Fruit fly (Drosophila melanogaster): ENCODE results near the gene B4.
A peak's percentile ranks its signal among the peaks of the same experiment; 100 is the strongest.

B4 gene

dm6 chr2L:13513331-13514261 is 35.5 kb downstream of the B4 start (continued):
- TF ChIP-seq bcd (GFP tag; optimal IDR thresholded peaks at IDR 0.05), result peak; percentile 74
- peak; percentile 56 for TF ChIP-seq CHES-1-like (GFP tag; optimal IDR thresholded peaks at IDR 0.05)
- no peak for TF ChIP-seq pzg (GFP tag; optimal IDR thresholded peaks at IDR 0.05)
- TF ChIP-seq kah (GFP tag; optimal IDR thresholded peaks at IDR 0.05), result peak; percentile 23
- peak; percentile 56 for TF ChIP-seq repo (GFP tag; optimal IDR thresholded peaks at IDR 0.05)
- TF ChIP-seq tin (GFP tag; optimal IDR thresholded peaks at IDR 0.05), result peak; percentile 58
- TF ChIP-seq D (optimal IDR thresholded peaks at IDR 0.05), result no peak
- peak; percentile 25 for TF ChIP-seq D (GFP tag; optimal IDR thresholded peaks at IDR 0.05)
- peak; percentile 47 for TF ChIP-seq D19B (GFP tag; optimal IDR thresholded peaks at IDR 0.05)
- no peak for TF ChIP-seq nau (GFP tag; optimal IDR thresholded peaks at IDR 0.05)
- peak; percentile 57 for TF ChIP-seq Side (GFP tag; optimal IDR thresholded peaks at IDR 0.05)
- peak; percentile 85 for TF ChIP-seq Antp (GFP tag; optimal IDR thresholded peaks at IDR 0.05)
- no peak; the same call in 1 of the 2 replicates for TF ChIP-seq Dref (GFP tag; IDR thresholded peaks at IDR 0.05)
- TF ChIP-seq peb (GFP tag; IDR thresholded peaks at IDR 0.05), result no peak
- TF ChIP-seq insv (GFP tag; optimal IDR thresholded peaks at IDR 0.05), result no peak
- no peak for TF ChIP-seq bbx (GFP tag; IDR thresholded peaks at IDR 0.05; ENCODE audit: partially characterized antibody)
- no peak for TF ChIP-seq sim (GFP tag; IDR thresholded peaks at IDR 0.05)
- peak; percentile 43 for TF ChIP-seq CG15269 (tag; optimal IDR thresholded peaks at IDR 0.05)
- peak; percentile 33 for TF ChIP-seq Camta (GFP tag; optimal IDR thresholded peaks at IDR 0.05)
- peak; percentile 72 for TF ChIP-seq gro (GFP tag; optimal IDR thresholded peaks at IDR 0.05)
- peak; percentile 62 for TF ChIP-seq CG17829 (tag; optimal IDR thresholded peaks at IDR 0.05)
- TF ChIP-seq CG17612 (GFP tag; IDR thresholded peaks at IDR 0.05), result peak; percentile 56
- TF ChIP-seq Hmr (GFP tag; optimal IDR thresholded peaks at IDR 0.05), result peak; percentile 47
- TF ChIP-seq Kr (GFP tag; optimal IDR thresholded peaks at IDR 0.05), result no peak
- peak; percentile 53 for TF ChIP-seq CG17385 (GFP tag; optimal IDR thresholded peaks at IDR 0.05)
- peak; percentile 48 for TF ChIP-seq CG11723 (GFP tag; optimal IDR thresholded peaks at IDR 0.05)
- TF ChIP-seq en (GFP tag; optimal IDR thresholded peaks at IDR 0.05), result no peak
- TF ChIP-seq zen2 (GFP tag; IDR thresholded peaks at IDR 0.05; ENCODE audit: partially characterized antibody), result peak; percentile 77
- peak; percentile 53 for TF ChIP-seq Oli (tag; optimal IDR thresholded peaks at IDR 0.05)
- TF ChIP-seq Fer1 (GFP tag; optimal IDR thresholded peaks at IDR 0.05), result peak; percentile 20
- peak; percentile 61; the same call in 2 of the 3 replicates for TF ChIP-seq CG34422 (GFP tag; IDR thresholded peaks at IDR 0.05)
- peak; percentile 3 for TF ChIP-seq schlank (tag; optimal IDR thresholded peaks at IDR 0.05)
- TF ChIP-seq CG17359 (tag; optimal IDR thresholded peaks at IDR 0.05), result peak; percentile 44
- peak; percentile 51; the same call in 1 of the 2 replicates for TF ChIP-seq CG11696 (GFP tag; IDR thresholded peaks at IDR 0.05)
- no peak for TF ChIP-seq btn (GFP tag; optimal IDR thresholded peaks at IDR 0.05)
- peak; percentile 9 for TF ChIP-seq Fer2 (tag; optimal IDR thresholded peaks at IDR 0.05)
- TF ChIP-seq mirr (GFP tag; optimal IDR thresholded peaks at IDR 0.05), result peak; percentile 35
- TF ChIP-seq CG30431 (GFP tag; optimal IDR thresholded peaks at IDR 0.05), result peak; percentile 48
- peak; percentile 71 for TF ChIP-seq HLH54F (GFP tag; optimal IDR thresholded peaks at IDR 0.05)
- peak; percentile 70 for TF ChIP-seq CG9437 (GFP tag; optimal IDR thresholded peaks at IDR 0.05)
- TF ChIP-seq Aef1 (GFP tag; IDR thresholded peaks at IDR 0.05), result peak; percentile 64
- TF ChIP-seq Asciz (GFP tag; optimal IDR thresholded peaks at IDR 0.05), result peak; percentile 56
- peak; percentile 69 for TF ChIP-seq CG16863 (GFP tag; optimal IDR thresholded peaks at IDR 0.05)
- no peak for TF ChIP-seq gfzf (GFP tag; optimal IDR thresholded peaks at IDR 0.05)
- peak; percentile 48 for TF ChIP-seq PHDP (tag; optimal IDR thresholded peaks at IDR 0.05)
- TF ChIP-seq CTCF (GFP tag; optimal IDR thresholded peaks at IDR 0.05), result peak; percentile 13
- TF ChIP-seq lbe (GFP tag; optimal IDR thresholded peaks at IDR 0.05), result peak; percentile 69
- TF ChIP-seq Oaz (GFP tag; IDR thresholded peaks at IDR 0.05), result 0 out of 2 replicates have a peak, but pooled peaks have one; percentile 19
- TF ChIP-seq wdn (GFP tag; IDR thresholded peaks at IDR 0.05), result peak; percentile 59; the same call in 1 of the 2 replicates

Measured in whole organism, embryonic.